Fruit fly (Drosophila melanogaster) whole organism, pupa: ENCODE data around the gene CG4577.

Source experiments
- CG10348 ChIP-seq: fragments of 200-800 bp; sonication (Bioruptor generic); IDR thresholded peaks from 2 replicates; pipeline ENCODE4 v1.3.6; 2022; ENCODE audit warnings: missing biosample characterization, missing genetic modification characterization
- CG12605 ChIP-seq: fragments of 200-800 bp; sonication (Bioruptor generic); IDR thresholded peaks from 2 replicates; pipeline ENCODE4 v1.3.6; 2022; ENCODE audit warnings: missing biosample characterization, missing genetic modification characterization
- CG13204 ChIP-seq: fragments of 200-800 bp; sonication (Bioruptor generic); optimal IDR thresholded peaks from 2 replicates; lab custom pipeline; 2018; ENCODE audit warnings: missing biosample characterization, mild to moderate bottlenecking, missing genetic modification characterization, moderate library complexity
- CG14655 ChIP-seq: fragments of 200-800 bp; sonication (Bioruptor generic); optimal IDR thresholded peaks from 3 replicates; lab custom pipeline; 2017; ENCODE audit warnings: mild to moderate bottlenecking, missing biosample characterization, missing genetic modification reagents, missing genetic modification characterization
- CG15710 ChIP-seq: fragments of 200-800 bp; sonication (Bioruptor generic); optimal IDR thresholded peaks from 2 replicates; lab custom pipeline; 2018; ENCODE audit warnings: missing biosample characterization, mild to moderate bottlenecking, missing genetic modification characterization, moderate library complexity
- CG17806 ChIP-seq: fragments of 200-800 bp; sonication (Bioruptor generic); optimal IDR thresholded peaks from 2 replicates; lab custom pipeline; 2018; ENCODE audit warnings: missing biosample characterization, mild to moderate bottlenecking, missing genetic modification characterization, moderate library complexity
- CG32121 ChIP-seq: fragments of 200-800 bp; sonication (Bioruptor generic); IDR thresholded peaks from 2 replicates; pipeline ENCODE4 v1.3.6; 2022; ENCODE audit warnings: missing biosample characterization, missing genetic modification characterization
- CG34367 ChIP-seq: fragments of 200-800 bp; sonication (Bioruptor generic); optimal IDR thresholded peaks from 2 replicates; lab custom pipeline; 2018; ENCODE audit warnings: missing biosample characterization, mild to moderate bottlenecking, missing genetic modification characterization
- CG4496 ChIP-seq: fragments of 200-800 bp; sonication (Bioruptor generic); IDR thresholded peaks from 3 replicates; pipeline ENCODE4 v1.3.6; 2022; ENCODE audit warnings: missing biosample characterization, missing genetic modification characterization
- CG8159 ChIP-seq: fragments of 200-800 bp; sonication (Bioruptor generic); optimal IDR thresholded peaks from 3 replicates; lab custom pipeline; 2018; ENCODE audit warnings: missing biosample characterization, mild to moderate bottlenecking, missing genetic modification characterization, moderate library complexity
- CG8301 ChIP-seq: fragments of 200-800 bp; sonication (Bioruptor generic); optimal IDR thresholded peaks from 2 replicates; lab custom pipeline; 2018; ENCODE audit warnings: missing biosample characterization, mild to moderate bottlenecking, missing genetic modification characterization
- CG9948 ChIP-seq: fragments of 200-800 bp; sonication (Bioruptor generic); optimal IDR thresholded peaks from 2 replicates; lab custom pipeline; 2018; ENCODE audit warnings: missing biosample characterization, mild to moderate bottlenecking, missing genetic modification characterization, moderate library complexity
- D1 ChIP-seq: fragments of 200-800 bp; sonication (Bioruptor generic); optimal IDR thresholded peaks from 2 replicates; lab custom pipeline; 2018; ENCODE audit warnings: missing biosample characterization, mild to moderate bottlenecking, missing genetic modification characterization, moderate library complexity
- EcR ChIP-seq: fragments of 200-800 bp; sonication (Bioruptor generic); optimal IDR thresholded peaks from 3 replicates; lab custom pipeline; 2019; ENCODE audit warnings: missing biosample characterization, missing genetic modification characterization, mild to moderate bottlenecking, moderate library complexity, missing genetic modification reagents
- Ets98B ChIP-seq: fragments of 200-800 bp; sonication (Bioruptor generic); IDR thresholded peaks from 2 replicates; pipeline ENCODE4 v1.3.6; 2022; ENCODE audit warnings: missing biosample characterization, missing genetic modification characterization
- Pif1A ChIP-seq: fragments of 200-800 bp; sonication (Bioruptor generic); optimal IDR thresholded peaks from 3 replicates; lab custom pipeline; 2016; ENCODE audit warnings: missing biosample characterization, missing genetic modification characterization
- Pif1B ChIP-seq: fragments of 200-800 bp; sonication (Bioruptor generic); optimal IDR thresholded peaks from 3 replicates; lab custom pipeline; 2016; ENCODE audit warnings: missing biosample characterization, missing genetic modification characterization
- Snoo ChIP-seq: fragments of 200-800 bp; sonication (Bioruptor generic); optimal IDR thresholded peaks from 3 replicates; lab custom pipeline; 2017; ENCODE audit warnings: missing biosample characterization, mild to moderate bottlenecking, missing genetic modification characterization, inconsistent platforms
- fd96Ca ChIP-seq: fragments of 200-800 bp; sonication (Bioruptor generic); IDR thresholded peaks from 3 replicates; pipeline ENCODE4 v1.3.6; 2022; ENCODE audit warnings: missing biosample characterization, missing genetic modification characterization
- gl ChIP-seq: fragments of 200-800 bp; sonication (Bioruptor generic); optimal IDR thresholded peaks from 2 replicates; lab custom pipeline; 2018; ENCODE audit warnings: missing biosample characterization, mild to moderate bottlenecking, missing genetic modification characterization
- rn ChIP-seq: fragments of 200-800 bp; sonication (Bioruptor generic); IDR thresholded peaks from 2 replicates; pipeline ENCODE4 v1.3.6; 2022; ENCODE audit warnings: missing biosample characterization, missing genetic modification characterization

CG4577 gene

DNA sequence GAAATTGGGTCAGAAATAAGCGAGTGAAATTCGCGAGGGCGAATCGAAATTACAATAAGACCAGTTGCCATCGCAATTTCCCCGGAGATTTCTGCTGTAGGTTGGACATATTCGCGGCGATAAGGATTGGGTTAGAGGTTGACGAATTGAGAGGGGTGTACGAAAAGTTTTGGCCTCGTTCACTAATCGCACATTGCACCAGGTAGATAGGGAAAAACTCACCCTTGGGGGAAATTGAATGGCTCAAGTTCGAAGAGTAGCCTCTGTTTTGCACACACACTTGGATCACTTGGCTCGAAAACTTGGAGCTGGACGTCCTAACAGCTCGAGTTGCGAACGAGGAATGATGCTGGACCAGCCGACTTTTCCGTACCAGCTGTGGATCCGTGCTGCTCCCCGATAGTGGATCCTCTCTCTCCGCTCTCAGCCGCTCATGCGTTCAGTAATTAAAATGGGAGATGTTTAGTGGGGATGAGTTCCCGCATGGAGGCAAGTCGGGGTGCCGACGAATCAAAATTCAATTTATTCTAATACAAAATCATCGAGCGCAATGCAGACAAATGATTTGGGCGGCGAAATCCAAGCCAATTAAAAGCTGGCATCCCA, 29.1 kb downstream of the CG4577 start, which contains the start of gene CG5080:
TSS of gene CG5080 (minus strand) at position 349 of the 606 bp plus-strand sequence.
- TF ChIP-seq fd96Ca (GFP tag; lab: Robert Waterston, UW) (0 out of 3 replicates have a peak, but pooled peaks have one; percentile 16), CG32121 (GFP tag; lab: Robert Waterston, UW) (no peak), Pif1A (GFP tag; lab: Kevin White, UChicago) (no peak)

- TF ChIP-seq D1 (tag; lab: Kevin White, UChicago) (no peak), CG14655 (no peak), Snoo (tag; lab: Kevin White, UChicago) (no peak), Ets98B (GFP tag; lab: Robert Waterston, UW) (no peak), EcR (GFP tag; lab: Kevin White, UChicago) (no peak), CG34367 (no peak), CG10348 (no peak), rn (GFP tag; lab: Robert Waterston, UW) (no peak), CG12605 (GFP tag; lab: Robert Waterston, UW) (no peak), gl (tag; lab: Kevin White, UChicago) (no peak), CG9948 (tag; lab: Kevin White, UChicago) (no peak)
Measured at dm6 chr2L:1164294-1164693, 29.8 kb downstream of the CG4577 start, which contains the start of gene IntS14. IntS14 (plus strand) TSS chr2L:1164443.

dm6 chr2L:1166326-1166725, 31.8 kb downstream of the CG4577 start, which contains the start of gene CG14341:
CG14341 (plus strand) TSS chr2L:1166506.
- TF ChIP-seq CG10348 (no peak), Snoo (tag; lab: Kevin White, UChicago) (no peak), rn (GFP tag; lab: Robert Waterston, UW) (no peak), CG32121 (GFP tag; lab: Robert Waterston, UW) (no peak), Ets98B (GFP tag; lab: Robert Waterston, UW) (no peak), CG15710 (no peak), CG12605 (GFP tag; lab: Robert Waterston, UW) (no peak), CG34367 (no peak), Pif1A (GFP tag; lab: Kevin White, UChicago) (no peak), CG14655 (no peak), CG9948 (tag; lab: Kevin White, UChicago) (no peak), gl (tag; lab: Kevin White, UChicago) (no peak), fd96Ca (GFP tag; lab: Robert Waterston, UW) (no peak), CG17806 (tag; lab: Kevin White, UChicago) (no peak), CG8159 (no peak), CG4496 (GFP tag; lab: Robert Waterston, UW) (no peak)
- TF ChIP-seq, all 21 proteins: peak for 0

dm6 chr2L:1169867-1170415, 35.4 kb downstream of the CG4577 start, which contains the start of the genes CG31922 and Plap:
CG31922 (plus strand) TSS chr2L:1170181.
Plap (minus strand) TSS chr2L:1170365.
- TF ChIP-seq D1 (tag; lab: Kevin White, UChicago), result no peak
- 0 out of 3 replicates have a peak, but pooled peaks have one; percentile 22 for TF ChIP-seq fd96Ca (GFP tag; lab: Robert Waterston, UW)
- peak; percentile 22 for TF ChIP-seq CG9948 (tag; lab: Kevin White, UChicago)
- peak; percentile 99 for TF ChIP-seq EcR (GFP tag; lab: Kevin White, UChicago)
- TF ChIP-seq Pif1A (GFP tag; lab: Kevin White, UChicago), result no peak
- no peak for TF ChIP-seq CG13204 (GFP tag; lab: Kevin White, UChicago)
- no peak for TF ChIP-seq CG8301 (tag; lab: Kevin White, UChicago)
- TF ChIP-seq CG14655, result no peak
- no peak for TF ChIP-seq CG4496 (GFP tag; lab: Robert Waterston, UW)
- TF ChIP-seq Snoo (tag; lab: Kevin White, UChicago), result peak; percentile 9
- no peak for TF ChIP-seq Pif1B (GFP tag; lab: Kevin White, UChicago)
- no peak for TF ChIP-seq rn (GFP tag; lab: Robert Waterston, UW)
- no peak for TF ChIP-seq CG12605 (GFP tag; lab: Robert Waterston, UW)
- TF ChIP-seq CG32121 (GFP tag; lab: Robert Waterston, UW), result no peak
- peak; percentile 42 for TF ChIP-seq CG17806 (tag; lab: Kevin White, UChicago)
- no peak for TF ChIP-seq CG10348
- peak; percentile 3 for TF ChIP-seq CG34367
- peak; percentile 63 for TF ChIP-seq CG15710
- peak; percentile 24; the same call in 1 of the 2 replicates for TF ChIP-seq Ets98B (GFP tag; lab: Robert Waterston, UW)
- TF ChIP-seq CG8159, result peak; percentile 42
- TF ChIP-seq gl (tag; lab: Kevin White, UChicago), result no peak

dm6 chr2L:1172704-1173107, 38.2 kb downstream of the CG4577 start, which contains the start of the genes Charon and CG4887:
Charon (minus strand) TSS chr2L:1172805.
CG4887 (plus strand) TSS chr2L:1173009.
- TF ChIP-seq CG8301 (tag; lab: Kevin White, UChicago) (no peak), EcR (GFP tag; lab: Kevin White, UChicago) (peak; percentile 84), gl (tag; lab: Kevin White, UChicago) (no peak), Ets98B (GFP tag; lab: Robert Waterston, UW) (peak; percentile 55), CG14655 (no peak), CG32121 (GFP tag; lab: Robert Waterston, UW) (0 out of 2 replicates have a peak, but pooled peaks have one; percentile 16), CG10348 (no peak), CG12605 (GFP tag; lab: Robert Waterston, UW) (no peak), CG15710 (peak; percentile 80), CG34367 (no peak), CG13204 (GFP tag; lab: Kevin White, UChicago) (no peak), CG4496 (GFP tag; lab: Robert Waterston, UW) (peak; percentile 74), Pif1B (GFP tag; lab: Kevin White, UChicago) (no peak), D1 (tag; lab: Kevin White, UChicago) (no peak), CG9948 (tag; lab: Kevin White, UChicago) (peak; percentile 59), rn (GFP tag; lab: Robert Waterston, UW) (peak; percentile 49; the same call in 1 of the 2 replicates), fd96Ca (GFP tag; lab: Robert Waterston, UW) (peak; percentile 26; the same call in 1 of the 3 replicates), CG17806 (tag; lab: Kevin White, UChicago) (peak; percentile 63), CG8159 (peak; percentile 73), Pif1A (GFP tag; lab: Kevin White, UChicago) (no peak), Snoo (tag; lab: Kevin White, UChicago) (peak; percentile 70)
